Fruit fly (Drosophila melanogaster): ENCODE data around the gene crim.

crim gene

dm6 chr3L:11689832-11690602, 21.2 kb downstream of the crim start (continued):
- 0 out of 2 replicates have a peak, but pooled peaks have one; percentile 23 for TF ChIP-seq CG14014 (GFP tag; IDR thresholded peaks at IDR 0.05)
- TF ChIP-seq ttk (GFP tag; IDR thresholded peaks at IDR 0.05): no peak
- TF ChIP-seq crp (GFP tag; optimal IDR thresholded peaks at IDR 0.05): no peak
- no peak for TF ChIP-seq CG11398 (GFP tag; optimal IDR thresholded peaks at IDR 0.05)
- no peak for TF ChIP-seq maf-S (GFP tag; optimal IDR thresholded peaks at IDR 0.05)
- no peak for TF ChIP-seq NC2α (GFP tag; optimal IDR thresholded peaks at IDR 0.05)
- TF ChIP-seq ash1 (GFP tag; optimal IDR thresholded peaks at IDR 0.05): no peak
- TF ChIP-seq CTCF (GFP tag; optimal IDR thresholded peaks at IDR 0.05): no peak
- peak; percentile 98 for TF ChIP-seq exex (tag; optimal IDR thresholded peaks at IDR 0.05)
- TF ChIP-seq CG18599 (GFP tag; optimal IDR thresholded peaks at IDR 0.05): peak; percentile 40
- peak; percentile 25 for TF ChIP-seq Nf-YB (GFP tag; optimal IDR thresholded peaks at IDR 0.05)
- no peak for TF ChIP-seq CG10366 (GFP tag; IDR thresholded peaks at IDR 0.05)

- no peak for TF ChIP-seq CG10654 (GFP tag; optimal IDR thresholded peaks at IDR 0.05)
- TF ChIP-seq Ets65A (GFP tag): peak; percentile 82
- TF ChIP-seq sens (GFP tag): peak; percentile 27
- peak; percentile 74 for TF ChIP-seq CG10431 (GFP tag; optimal IDR thresholded peaks at IDR 0.05)
- no peak for TF ChIP-seq Mrtf (GFP tag; IDR thresholded peaks at IDR 0.05)
- TF ChIP-seq crol (GFP tag; IDR thresholded peaks at IDR 0.05): peak; percentile 48; the same call in 1 of the 2 replicates
- TF ChIP-seq ATbp (GFP tag; optimal IDR thresholded peaks at IDR 0.05): peak; percentile 1
- no peak for TF ChIP-seq dm (GFP tag; optimal IDR thresholded peaks at IDR 0.05)
- TF ChIP-seq stc (GFP tag; IDR thresholded peaks at IDR 0.05): no peak
- TF ChIP-seq ci (GFP tag; IDR thresholded peaks at IDR 0.05): 0 out of 3 replicates have a peak, but pooled peaks have one; percentile 40
Observed at dm6 chr3L:11685876-11686275, 25.3 kb downstream of the crim start.

DNA sequence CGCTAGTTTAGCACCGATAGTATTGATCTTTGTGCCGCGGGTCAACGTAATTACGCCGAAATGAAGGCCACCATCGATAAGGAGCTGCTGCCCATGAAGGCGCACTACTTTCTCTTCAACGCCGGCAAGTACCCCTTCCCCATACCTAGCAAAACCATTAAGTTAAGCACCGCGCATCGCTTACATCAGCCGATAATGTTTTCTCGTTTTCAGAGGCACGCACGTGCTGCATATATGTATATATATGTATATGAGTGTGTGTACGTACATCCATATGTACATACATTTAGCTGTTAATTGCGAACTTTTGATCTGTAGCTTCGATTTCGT, 26.7 kb downstream of the crim start:
- TF ChIP-seq cwo (GFP tag; optimal IDR thresholded peaks at IDR 0.05): peak; percentile 71
- no peak for TF ChIP-seq CG8478 (optimal IDR thresholded peaks at IDR 0.05)
- TF ChIP-seq Hr78 (GFP tag; optimal IDR thresholded peaks at IDR 0.05): peak in 1 of 2 experiments; percentile 43
- TF ChIP-seq row (GFP tag; IDR thresholded peaks at IDR 0.05): no peak
- peak in 1 of 2 experiments; percentile 80 for TF ChIP-seq Pdp1 (GFP tag; optimal IDR thresholded peaks at IDR 0.05)
- TF ChIP-seq sens-2 (GFP tag; IDR thresholded peaks at IDR 0.05): no peak
- TF ChIP-seq CG18262 (tag; optimal IDR thresholded peaks at IDR 0.05): no peak
- TF ChIP-seq chinmo (GFP tag; IDR thresholded peaks at IDR 0.05; ENCODE audit: partially characterized antibody): 0 out of 4 replicates have a peak, but pooled peaks have one; percentile 20

dm6 chr3L:11683819-11684521, 27.2 kb downstream of the crim start, which contains the start of gene Sugb:
Gene Sugb, plus strand, starts transcription at chr3L:11683980.
- TF ChIP-seq Meics (GFP tag; optimal IDR thresholded peaks at IDR 0.05): peak; percentile 54
- TF ChIP-seq Ada2b (GFP tag; IDR thresholded peaks at IDR 0.05): no peak; the same call in 1 of the 2 replicates
- TF ChIP-seq Hmx (GFP tag; optimal IDR thresholded peaks at IDR 0.05): peak; percentile 27
- no peak for TF ChIP-seq CG8359 (GFP tag; optimal IDR thresholded peaks at IDR 0.05; ENCODE audit: borderline replicate concordance)
- TF ChIP-seq salm (tag; optimal IDR thresholded peaks at IDR 0.05): peak; percentile 26
- TF ChIP-seq hkb (optimal IDR thresholded peaks at IDR 0.05): no peak
- peak; percentile 54 for TF ChIP-seq hkb (GFP tag; IDR thresholded peaks at IDR 0.05)
- peak; percentile 85 for TF ChIP-seq ems (GFP tag; optimal IDR thresholded peaks at IDR 0.05)
- peak; percentile 41; the same call in 1 of the 3 replicates for TF ChIP-seq CG11695 (GFP tag; IDR thresholded peaks at IDR 0.05)
- no peak for TF ChIP-seq bowl (GFP tag; IDR thresholded peaks at IDR 0.05)
- peak; percentile 65 for TF ChIP-seq CG12299 (tag; optimal IDR thresholded peaks at IDR 0.05)
- peak; percentile 63 for TF ChIP-seq grau (tag; optimal IDR thresholded peaks at IDR 0.05)
- peak; percentile 66; the same call in 1 of the 3 replicates for TF ChIP-seq knrl (GFP tag; IDR thresholded peaks at IDR 0.05; ENCODE audit: partially characterized antibody)
- no peak for TF ChIP-seq CG16779 (GFP tag; IDR thresholded peaks at IDR 0.05)
- TF ChIP-seq CG5245 (GFP tag; optimal IDR thresholded peaks at IDR 0.05): peak; percentile 42
- no peak for TF ChIP-seq peb (GFP tag; IDR thresholded peaks at IDR 0.05)
- peak; percentile 62 for TF ChIP-seq fu2 (GFP tag; optimal IDR thresholded peaks at IDR 0.05)

All from whole organism, embryonic.